Worm (Caenorhabditis elegans): ENCODE results near the gene nhr-234.

The nhr-234 gene

ce11 chrII:12666042-12666441, 29.6 kb downstream of the nhr-234 start:
- TF ChIP-seq med-1 (GFP tag; optimal IDR thresholded peaks at IDR 0.05; ENCODE audit: insufficient read depth) (no peak), cog-1 (tag; optimal IDR thresholded peaks at IDR 0.05) (no peak), ref-1 (GFP tag; conservative IDR thresholded peaks at IDR 0.05) (no peak), klf-2 (GFP tag; conservative IDR thresholded peaks at IDR 0.05) (no peak)

- TF ChIP-seq flt-1 (GFP tag; IDR thresholded peaks at IDR 0.05) (no peak), cog-1 (tag; optimal IDR thresholded peaks at IDR 0.05) (no peak), tab-1 (GFP tag; IDR thresholded peaks at IDR 0.05) (no peak), klf-2 (GFP tag; conservative IDR thresholded peaks at IDR 0.05) (no peak), med-1 (GFP tag; optimal IDR thresholded peaks at IDR 0.05; ENCODE audit: insufficient read depth) (no peak), T22C8.4 (GFP tag; IDR thresholded peaks at IDR 0.05) (no peak), ztf-29 (GFP tag; IDR thresholded peaks at IDR 0.05) (no peak), ref-1 (GFP tag; conservative IDR thresholded peaks at IDR 0.05) (no peak), ztf-23 (GFP tag; IDR thresholded peaks at IDR 0.05) (no peak)
Measured at ce11 chrII:12668148-12668547, 31.7 kb downstream of the nhr-234 start.

ce11 chrII:12668874-12669273, 32.4 kb downstream of the nhr-234 start:
- TF ChIP-seq cog-1 (tag; optimal IDR thresholded peaks at IDR 0.05) = no peak
- no peak for TF ChIP-seq flt-1 (GFP tag; IDR thresholded peaks at IDR 0.05)
- no peak for TF ChIP-seq klf-2 (GFP tag; conservative IDR thresholded peaks at IDR 0.05)
- no peak for TF ChIP-seq ztf-23 (GFP tag; IDR thresholded peaks at IDR 0.05)
- no peak for TF ChIP-seq ztf-29 (GFP tag; IDR thresholded peaks at IDR 0.05)
- TF ChIP-seq ref-1 (GFP tag; conservative IDR thresholded peaks at IDR 0.05) = no peak
- no peak for TF ChIP-seq T22C8.4 (GFP tag; IDR thresholded peaks at IDR 0.05)
- no peak for TF ChIP-seq tab-1 (GFP tag; IDR thresholded peaks at IDR 0.05)
- TF ChIP-seq med-1 (GFP tag; optimal IDR thresholded peaks at IDR 0.05; ENCODE audit: insufficient read depth) = no peak

- no peak for TF ChIP-seq ztf-29 (GFP tag; IDR thresholded peaks at IDR 0.05)
- TF ChIP-seq T22C8.4 (GFP tag; IDR thresholded peaks at IDR 0.05) = no peak
- no peak for TF ChIP-seq cog-1 (tag; optimal IDR thresholded peaks at IDR 0.05)
- TF ChIP-seq med-1 (GFP tag; optimal IDR thresholded peaks at IDR 0.05; ENCODE audit: insufficient read depth) = no peak
- no peak for TF ChIP-seq klf-2 (GFP tag; conservative IDR thresholded peaks at IDR 0.05)
- no peak for TF ChIP-seq ztf-23 (GFP tag; IDR thresholded peaks at IDR 0.05)
- TF ChIP-seq flt-1 (GFP tag; IDR thresholded peaks at IDR 0.05) = no peak
- TF ChIP-seq tab-1 (GFP tag; IDR thresholded peaks at IDR 0.05) = no peak
- TF ChIP-seq ref-1 (GFP tag; conservative IDR thresholded peaks at IDR 0.05) = no peak
Measured at ce11 chrII:12669342-12669741, 32.9 kb downstream of the nhr-234 start.

ce11 chrII:12669882-12670281, 33.4 kb downstream of the nhr-234 start:
- TF ChIP-seq med-1 (GFP tag; optimal IDR thresholded peaks at IDR 0.05; ENCODE audit: insufficient read depth) = no peak

- TF ChIP-seq med-1 (GFP tag; optimal IDR thresholded peaks at IDR 0.05; ENCODE audit: insufficient read depth) = no peak
- no peak for TF ChIP-seq tab-1 (GFP tag; IDR thresholded peaks at IDR 0.05)
- TF ChIP-seq T22C8.4 (GFP tag; IDR thresholded peaks at IDR 0.05) = peak; percentile 73
- TF ChIP-seq klf-2 (GFP tag; conservative IDR thresholded peaks at IDR 0.05) = no peak
- no peak for TF ChIP-seq ztf-29 (GFP tag; IDR thresholded peaks at IDR 0.05)
- TF ChIP-seq ztf-23 (GFP tag; IDR thresholded peaks at IDR 0.05) = no peak
- no peak for TF ChIP-seq cog-1 (tag; optimal IDR thresholded peaks at IDR 0.05)
- peak; percentile 24; the same call in 1 of the 2 replicates for TF ChIP-seq flt-1 (GFP tag; IDR thresholded peaks at IDR 0.05)
- TF ChIP-seq ref-1 (GFP tag; conservative IDR thresholded peaks at IDR 0.05) = no peak
Measured at ce11 chrII:12670877-12671864, 34.7 kb downstream of the nhr-234 start.

- TF ChIP-seq ztf-29 (GFP tag; IDR thresholded peaks at IDR 0.05) (no peak), flt-1 (GFP tag; IDR thresholded peaks at IDR 0.05) (no peak)
Measured at ce11 chrII:12671892-12672291, 35.4 kb downstream of the nhr-234 start.

ce11 chrII:12672512-12672911, 36.0 kb downstream of the nhr-234 start:
- TF ChIP-seq flt-1 (GFP tag; IDR thresholded peaks at IDR 0.05) (no peak), ztf-23 (GFP tag; IDR thresholded peaks at IDR 0.05) (no peak), ztf-29 (GFP tag; IDR thresholded peaks at IDR 0.05) (no peak), ref-1 (GFP tag; conservative IDR thresholded peaks at IDR 0.05) (no peak), cog-1 (tag; optimal IDR thresholded peaks at IDR 0.05) (no peak), med-1 (GFP tag; optimal IDR thresholded peaks at IDR 0.05; ENCODE audit: insufficient read depth) (no peak), klf-2 (GFP tag; conservative IDR thresholded peaks at IDR 0.05) (no peak), tab-1 (GFP tag; IDR thresholded peaks at IDR 0.05) (no peak), T22C8.4 (GFP tag; IDR thresholded peaks at IDR 0.05) (no peak)

ce11 chrII:12673311-12673710, 36.8 kb downstream of the nhr-234 start:
- TF ChIP-seq cog-1 (tag; optimal IDR thresholded peaks at IDR 0.05) (no peak), T22C8.4 (GFP tag; IDR thresholded peaks at IDR 0.05) (no peak), ref-1 (GFP tag; conservative IDR thresholded peaks at IDR 0.05) (no peak), med-1 (GFP tag; optimal IDR thresholded peaks at IDR 0.05; ENCODE audit: insufficient read depth) (no peak), ztf-29 (GFP tag; IDR thresholded peaks at IDR 0.05) (no peak)

- TF ChIP-seq ztf-29 (GFP tag; IDR thresholded peaks at IDR 0.05) (no peak), flt-1 (GFP tag; IDR thresholded peaks at IDR 0.05) (no peak), med-1 (GFP tag; optimal IDR thresholded peaks at IDR 0.05; ENCODE audit: insufficient read depth) (no peak), ref-1 (GFP tag; conservative IDR thresholded peaks at IDR 0.05) (no peak), tab-1 (GFP tag; IDR thresholded peaks at IDR 0.05) (no peak)
Measured at ce11 chrII:12677710-12677974, 41.2 kb downstream of the nhr-234 start, which contains the start of gene Y38E10A.22. Y38E10A.22 (minus strand) TSS chrII:12677810.

Data from whole organism, midembryonic.